Worm (Caenorhabditis elegans) whole organism, young adult: ENCODE results near the gene F09G2.2.

Experiments
- B0035.1 ChIP-seq: sonication (generic microtip); optimal IDR thresholded peaks from 2 replicates; lab custom pipeline; 2016; ENCODE audit warnings: missing genetic modification characterization, mild to moderate bottlenecking, missing compliant biosample characterization, missing genotype, missing genetic modification reagents
- B0261.1 ChIP-seq: sonication (generic microtip); optimal IDR thresholded peaks from 2 replicates; lab custom pipeline; 2016; ENCODE audit warnings: mild to moderate bottlenecking, missing genetic modification characterization, moderate library complexity, missing compliant biosample characterization
- B0336.3 ChIP-seq: fragments of 200-800 bp; sonication (Bioruptor generic); IDR thresholded peaks from 2 replicates; pipeline ENCODE4 v1.3.6; 2022; ENCODE audit warnings: missing genetic modification characterization, missing compliant biosample characterization
- F10E7.11 ChIP-seq: sonication (generic microtip); optimal IDR thresholded peaks from 2 replicates; lab custom pipeline; 2017; ENCODE audit warnings: mild to moderate bottlenecking, missing genetic modification characterization, moderate library complexity, missing compliant biosample characterization
- F23B12.7 ChIP-seq: sonication (generic microtip); optimal IDR thresholded peaks from 2 replicates; lab custom pipeline; 2017; ENCODE audit warnings: missing genetic modification characterization, mild to moderate bottlenecking, missing compliant biosample characterization, antibody characterized with exemption, moderate library complexity; ENCODE audit not compliant: insufficient read depth
- F33H1.4 ChIP-seq: fragments of 200-800 bp; sonication (Bioruptor generic); IDR thresholded peaks from 2 replicates; pipeline ENCODE4 v1.3.6; 2022; ENCODE audit warnings: missing genetic modification reagents, missing genetic modification characterization, missing compliant biosample characterization
- F37B4.10 ChIP-seq: fragments of 200-800 bp; sonication (Bioruptor generic); IDR thresholded peaks from 2 replicates; pipeline ENCODE4 v1.3.6; 2022; ENCODE audit warnings: missing genetic modification characterization, missing compliant biosample characterization
- F39B2.1 ChIP-seq: fragments of 200-800 bp; sonication (Bioruptor generic); IDR thresholded peaks from 2 replicates; pipeline ENCODE4 v1.3.6; 2022; ENCODE audit warnings: missing genetic modification reagents, missing genetic modification characterization, missing compliant biosample characterization
- F52B5.7 ChIP-seq: sonication (generic microtip); optimal IDR thresholded peaks from 2 replicates; lab custom pipeline; 2016; ENCODE audit warnings: mild to moderate bottlenecking, missing genetic modification characterization, missing compliant biosample characterization
- K11D2.4 ChIP-seq: fragments of 200-800 bp; sonication (Bioruptor generic); IDR thresholded peaks from 2 replicates; pipeline ENCODE4 v1.3.6; 2022; ENCODE audit warnings: missing genetic modification reagents, missing genetic modification characterization, missing compliant biosample characterization
- T07F8.4 ChIP-seq: sonication (generic microtip); optimal IDR thresholded peaks from 2 replicates; lab custom pipeline; 2016; ENCODE audit warnings: mild to moderate bottlenecking, missing genetic modification characterization, moderate library complexity, missing compliant biosample characterization
- T26A5.8 ChIP-seq: sonication (generic microtip); optimal IDR thresholded peaks from 2 replicates; lab custom pipeline; 2016; ENCODE audit warnings: missing genetic modification characterization, missing compliant biosample characterization
- Y53F4B.3 ChIP-seq: fragments of 200-800 bp; sonication (Bioruptor generic); IDR thresholded peaks from 2 replicates; pipeline ENCODE4 v1.3.6; 2022; ENCODE audit warnings: missing genetic modification reagents, missing genetic modification characterization, missing compliant biosample characterization
- Y53G8AR.9 ChIP-seq: fragments of 200-800 bp; sonication (Bioruptor generic); conservative IDR thresholded peaks from 2 replicates; pipeline ENCODE4 v1.3.6; 2022; ENCODE audit warnings: missing genetic modification reagents, missing genetic modification characterization, missing compliant biosample characterization
- Y56A3A.18 ChIP-seq: fragments of 200-800 bp; sonication (Bioruptor generic); IDR thresholded peaks from 2 replicates; pipeline ENCODE4 v1.3.6; 2022; ENCODE audit warnings: missing genetic modification reagents, missing genetic modification characterization, missing compliant biosample characterization
- ama-1 ChIP-seq, 3 experiments: fragments of 150-350 bp in 1 of 3; sonication (generic microtip) in 2 of 3; optimal IDR thresholded peaks; 2 replicates each; lab custom pipeline; 2014 to 2018; ENCODE audit warnings: missing biosample characterization in 2 of 3, missing genetic modification characterization in 2 of 3, missing genetic modification reagents in 2 of 3
- aptf-3 ChIP-seq: fragments of 200-800 bp; sonication (Bioruptor generic); IDR thresholded peaks from 2 replicates; pipeline ENCODE4 v1.3.6; 2022; ENCODE audit warnings: missing genetic modification characterization, missing compliant biosample characterization
- ccch-3 ChIP-seq: fragments of 200-800 bp; sonication (Bioruptor generic); optimal IDR thresholded peaks from 2 replicates; lab custom pipeline; 2018; ENCODE audit warnings: mild to moderate bottlenecking, missing genetic modification characterization, missing compliant biosample characterization
- ceh-40 ChIP-seq: fragments of 200-800 bp; sonication (Bioruptor generic); IDR thresholded peaks from 2 replicates; pipeline ENCODE4 v1.3.6; 2022; ENCODE audit warnings: missing genetic modification characterization, missing compliant biosample characterization
- ceh-58 ChIP-seq: fragments of 200-800 bp; sonication (Bioruptor generic); IDR thresholded peaks from 2 replicates; pipeline ENCODE4 v1.3.6; 2022; ENCODE audit warnings: missing genetic modification characterization, missing compliant biosample characterization
- die-1 ChIP-seq: sonication (generic microtip); optimal IDR thresholded peaks from 2 replicates; lab custom pipeline; 2016; ENCODE audit warnings: missing genotype, mild to moderate bottlenecking, missing genetic modification characterization, missing compliant biosample characterization
- dpff-1 ChIP-seq: sonication (generic microtip); optimal IDR thresholded peaks from 2 replicates; lab custom pipeline; 2017; ENCODE audit warnings: mild to moderate bottlenecking, missing genetic modification characterization, missing compliant biosample characterization
- dpl-1 ChIP-seq: fragments of 150-350 bp; optimal IDR thresholded peaks from 2 replicates; lab custom pipeline; 2014; ENCODE audit warnings: missing biosample characterization, missing genetic modification reagents, missing genetic modification characterization
- efl-1 ChIP-seq: fragments of 150-350 bp; optimal IDR thresholded peaks from 2 replicates; lab custom pipeline; 2014; ENCODE audit warnings: missing biosample characterization, missing genetic modification reagents, missing genetic modification characterization
- egl-18 ChIP-seq: fragments of 200-800 bp; sonication (Bioruptor generic); IDR thresholded peaks from 2 replicates; pipeline ENCODE4 v1.3.6; 2022; ENCODE audit warnings: missing genetic modification reagents, missing genetic modification characterization, missing compliant biosample characterization
- egrh-3 ChIP-seq: fragments of 200-800 bp; sonication (Bioruptor generic); IDR thresholded peaks from 2 replicates; pipeline ENCODE4 v1.3.6; 2022; ENCODE audit warnings: missing genetic modification reagents, missing genetic modification characterization, missing compliant biosample characterization
- ets-4 ChIP-seq: fragments of 200-800 bp; sonication (Bioruptor generic); optimal IDR thresholded peaks from 2 replicates; lab custom pipeline; 2018; ENCODE audit warnings: mild to moderate bottlenecking, missing genetic modification characterization, missing compliant biosample characterization
- him-1 ChIP-seq: sonication (generic microtip); optimal IDR thresholded peaks from 2 replicates; lab custom pipeline; 2016; ENCODE audit warnings: missing genotype, missing genetic modification reagents, missing genetic modification characterization, missing compliant biosample characterization
- hmg-20 ChIP-seq: fragments of 200-800 bp; sonication (Bioruptor generic); IDR thresholded peaks from 2 replicates; pipeline ENCODE4 v1.3.6; 2022; ENCODE audit warnings: missing genetic modification reagents, missing genetic modification characterization, missing compliant biosample characterization
- lin-40 ChIP-seq: sonication (generic microtip); optimal IDR thresholded peaks from 2 replicates; lab custom pipeline; 2016; ENCODE audit warnings: missing genetic modification characterization, mild to moderate bottlenecking, missing compliant biosample characterization, missing genotype, missing genetic modification reagents
- lin-54 ChIP-seq: fragments of 200-800 bp; sonication (Bioruptor generic); optimal IDR thresholded peaks from 2 replicates; lab custom pipeline; 2018; ENCODE audit warnings: mild to moderate bottlenecking, missing genetic modification characterization, missing compliant biosample characterization
- lsl-1 ChIP-seq: fragments of 200-800 bp; sonication (Bioruptor generic); optimal IDR thresholded peaks from 2 replicates; lab custom pipeline; 2018; ENCODE audit warnings: mild to moderate bottlenecking, missing genetic modification characterization, moderate library complexity, missing compliant biosample characterization
- madf-10 ChIP-seq: sonication (generic microtip); optimal IDR thresholded peaks from 2 replicates; lab custom pipeline; 2016; ENCODE audit warnings: mild to moderate bottlenecking, missing genetic modification characterization, missing compliant biosample characterization
- madf-6 ChIP-seq: fragments of 200-800 bp; sonication (Bioruptor generic); IDR thresholded peaks from 2 replicates; pipeline ENCODE4 v1.3.6; 2022; ENCODE audit warnings: missing genetic modification reagents, missing genetic modification characterization, missing compliant biosample characterization
- mel-28 ChIP-seq: sonication (generic microtip); optimal IDR thresholded peaks from 2 replicates; lab custom pipeline; 2016; ENCODE audit warnings: borderline replicate concordance, mild to moderate bottlenecking, missing genetic modification characterization, missing compliant biosample characterization
- nhr-27 ChIP-seq: fragments of 200-800 bp; sonication (Bioruptor generic); optimal IDR thresholded peaks from 2 replicates; lab custom pipeline; 2018; ENCODE audit warnings: mild to moderate bottlenecking, missing genetic modification characterization, moderate library complexity, missing compliant biosample characterization
- nhr-90 ChIP-seq: sonication (generic microtip); optimal IDR thresholded peaks from 2 replicates; lab custom pipeline; 2016; ENCODE audit warnings: missing genotype, mild to moderate bottlenecking, missing genetic modification characterization, missing compliant biosample characterization
- rec-8 ChIP-seq, 2 experiments: sonication (generic microtip); optimal IDR thresholded peaks; 2 replicates each; lab custom pipeline; 2016; ENCODE audit warnings: mild to moderate bottlenecking in 2 of 2, missing genetic modification characterization in 2 of 2, missing genetic modification reagents in 2 of 2, missing genotype in 2 of 2, missing biosample characterization in 1 of 2, missing compliant biosample characterization in 1 of 2, moderate library complexity in 1 of 2
- rpc-1 ChIP-seq, 2 experiments: fragments of 150-350 bp in 1 of 2; sonication (generic microtip) in 1 of 2; optimal IDR thresholded peaks; 2 replicates each; lab custom pipeline; 2014 to 2018; ENCODE audit warnings: missing biosample characterization in 1 of 2, missing genetic modification characterization in 1 of 2, missing genetic modification reagents in 1 of 2, missing genotype in 1 of 2
- snpc-1.1 ChIP-seq: sonication (generic microtip); optimal IDR thresholded peaks from 2 replicates; lab custom pipeline; 2017; ENCODE audit warnings: missing genetic modification characterization, mild to moderate bottlenecking, missing compliant biosample characterization, antibody characterized with exemption, moderate library complexity, missing genotype, missing genetic modification reagents; ENCODE audit not compliant: insufficient read depth
- snpc-1.3 ChIP-seq: sonication (generic microtip); optimal IDR thresholded peaks from 2 replicates; lab custom pipeline; 2017; ENCODE audit warnings: missing genetic modification characterization, mild to moderate bottlenecking, missing compliant biosample characterization, antibody characterized with exemption, moderate library complexity, missing genotype, missing genetic modification reagents; ENCODE audit not compliant: insufficient read depth
- snpc-3.4 ChIP-seq: sonication (generic microtip); optimal IDR thresholded peaks from 2 replicates; lab custom pipeline; 2017; ENCODE audit warnings: missing genetic modification characterization, mild to moderate bottlenecking, missing compliant biosample characterization, antibody characterized with exemption, moderate library complexity, missing genotype, missing genetic modification reagents
- tbx-9 ChIP-seq: sonication (generic microtip); optimal IDR thresholded peaks from 2 replicates; lab custom pipeline; 2016; ENCODE audit warnings: borderline replicate concordance, missing genetic modification characterization, inconsistent platforms, missing compliant biosample characterization
- xnd-1 ChIP-seq: sonication (generic microtip); optimal IDR thresholded peaks from 2 replicates; lab custom pipeline; 2016; ENCODE audit warnings: missing genotype, missing genetic modification reagents, missing genetic modification characterization, missing compliant biosample characterization
- ztf-22 ChIP-seq: fragments of 200-800 bp; sonication (Bioruptor generic); optimal IDR thresholded peaks from 2 replicates; lab custom pipeline; 2018; ENCODE audit warnings: mild to moderate bottlenecking, missing genetic modification characterization, moderate library complexity, missing compliant biosample characterization
- ztf-28 ChIP-seq: fragments of 200-800 bp; sonication (Bioruptor generic); IDR thresholded peaks from 2 replicates; pipeline ENCODE4 v1.3.6; 2022; ENCODE audit warnings: missing genetic modification reagents, missing genetic modification characterization, missing compliant biosample characterization
- ztf-6 ChIP-seq: fragments of 200-800 bp; sonication (Bioruptor generic); IDR thresholded peaks from 2 replicates; pipeline ENCODE4 v1.3.6; 2022; ENCODE audit warnings: missing genetic modification reagents, missing genetic modification characterization, missing compliant biosample characterization

F09G2.2 gene

DNA sequence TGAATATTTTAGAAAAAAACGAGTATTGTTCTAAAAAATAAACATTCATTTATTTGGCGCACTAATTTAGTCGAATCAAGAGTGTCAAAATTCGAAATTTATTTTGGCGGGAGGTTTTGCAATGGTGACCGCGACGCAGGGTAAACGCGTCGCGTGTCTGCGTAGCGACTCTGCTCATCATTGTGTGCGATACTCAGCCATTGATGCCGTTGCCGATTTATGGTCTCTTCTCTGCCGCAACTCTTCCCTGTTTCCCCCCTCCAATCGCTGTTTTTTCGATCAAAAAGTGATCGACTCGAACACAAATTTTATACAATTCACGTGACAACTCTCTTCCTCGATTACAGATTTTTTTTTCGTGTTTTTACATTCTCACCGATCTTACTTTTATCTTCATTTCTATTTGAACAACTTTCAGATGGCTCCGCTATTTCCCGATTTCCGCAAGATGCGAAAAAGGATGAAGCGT, at the start of gene F09G2.2 (continued):
- TF ChIP-seq F52B5.7 (tag; lab: Kevin White, UChicago) = no peak
- TF ChIP-seq egrh-3 (GFP tag; lab: Robert Waterston, UW) = peak; percentile 58
- peak; percentile 42 for TF ChIP-seq ets-4 (GFP tag; lab: Kevin White, UChicago)
- TF ChIP-seq F10E7.11 (tag; lab: Kevin White, UChicago) = no peak
- peak; percentile 79 for TF ChIP-seq F33H1.4 (GFP tag; lab: Robert Waterston, UW)
- TF ChIP-seq dpl-1 (GFP tag; lab: Kevin White, UChicago) = peak; percentile 90
- TF ChIP-seq ceh-40 = no peak
- TF ChIP-seq die-1 (tag; lab: Kevin White, UChicago) = no peak
- TF ChIP-seq Y56A3A.18 = no peak
- TF ChIP-seq ceh-58 = no peak
- no peak for TF ChIP-seq mel-28 (tag; lab: Kevin White, UChicago)
- peak; percentile 95 for TF ChIP-seq madf-6 (GFP tag; lab: Robert Waterston, UW)
- TF ChIP-seq F39B2.1 (GFP tag; lab: Robert Waterston, UW) = no peak
- peak; percentile 0 for TF ChIP-seq B0035.1 (tag; lab: Kevin White, UChicago)
- peak; percentile 61 for TF ChIP-seq F23B12.7 (tag; lab: Kevin White, UChicago)
- TF ChIP-seq efl-1 (GFP tag; lab: Kevin White, UChicago) = peak; percentile 88
- peak; percentile 84 for TF ChIP-seq B0336.3 (GFP tag; lab: Robert Waterston, UW)
- TF ChIP-seq hmg-20 (GFP tag; lab: Robert Waterston, UW) = 0 out of 2 replicates have a peak, but pooled peaks have one; percentile 48
- TF ChIP-seq rec-8 (tag; optimal IDR thresholded peaks at IDR 0.05; lab: Kevin White, UChicago) = no peak
- TF ChIP-seq madf-10 (tag; lab: Kevin White, UChicago) = peak; percentile 78
- TF ChIP-seq xnd-1 (tag; lab: Kevin White, UChicago) = peak; percentile 77
- TF ChIP-seq ztf-28 = 0 out of 2 replicates have a peak, but pooled peaks have one; percentile 6
- TF ChIP-seq lsl-1 (GFP tag; lab: Kevin White, UChicago) = peak; percentile 80
- peak; percentile 2 for TF ChIP-seq ztf-22
- TF ChIP-seq tbx-9 (tag; lab: Kevin White, UChicago) = no peak
- TF ChIP-seq B0261.1 (tag; lab: Kevin White, UChicago) = no peak
- TF ChIP-seq egl-18 (GFP tag; lab: Robert Waterston, UW) = no peak
- TF ChIP-seq K11D2.4 (GFP tag; lab: Robert Waterston, UW) = peak; percentile 72
- peak; percentile 8 for TF ChIP-seq nhr-90 (tag; lab: Kevin White, UChicago)
- no peak for TF ChIP-seq aptf-3 (GFP tag; lab: Robert Waterston, UW)
- TF ChIP-seq nhr-27 = no peak
- no peak for TF ChIP-seq ama-1 (optimal IDR thresholded peaks at IDR 0.05; lab: Kevin White, UChicago)
- no peak for TF ChIP-seq ama-1 (GFP tag; optimal IDR thresholded peaks at IDR 0.05; lab: Kevin White, UChicago)
- peak; percentile 93 for TF ChIP-seq lin-54 (GFP tag; lab: Kevin White, UChicago)
- no peak for TF ChIP-seq ztf-6 (GFP tag; lab: Robert Waterston, UW)
- peak; percentile 86 for TF ChIP-seq lin-40 (tag; lab: Kevin White, UChicago)
- TF ChIP-seq T07F8.4 = no peak
- peak; percentile 55 for TF ChIP-seq him-1 (tag; lab: Kevin White, UChicago)
- TF ChIP-seq dpff-1 (tag; lab: Kevin White, UChicago) = no peak
- TF ChIP-seq T26A5.8 (tag; lab: Kevin White, UChicago) = no peak
- TF ChIP-seq snpc-1.3 (tag; lab: Kevin White, UChicago) = peak; percentile 83
- TF ChIP-seq snpc-3.4 (tag; lab: Kevin White, UChicago) = peak; percentile 88
- TF ChIP-seq ccch-3 = no peak
- TF ChIP-seq Y53G8AR.9 (GFP tag; lab: Robert Waterston, UW) = peak; percentile 92
- 0 out of 2 replicates have a peak, but pooled peaks have one; percentile 10 for TF ChIP-seq Y53F4B.3 (GFP tag; lab: Robert Waterston, UW)
- TF ChIP-seq snpc-1.1 (tag; lab: Kevin White, UChicago) = peak; percentile 56
- no peak for TF ChIP-seq rpc-1 (optimal IDR thresholded peaks at IDR 0.05; lab: Kevin White, UChicago)
- no peak for TF ChIP-seq rpc-1 (tag; optimal IDR thresholded peaks at IDR 0.05; lab: Kevin White, UChicago)
- TF ChIP-seq F37B4.10 (GFP tag; lab: Robert Waterston, UW) = no peak
